Fruit fly (Drosophila melanogaster) whole organism, pupa: Measurements from ENCODE around the gene CG13946.

ENCODE experiments used
- CG10348 ChIP-seq: fragments of 200-800 bp; sonication (Bioruptor generic); IDR thresholded peaks from 2 replicates; pipeline ENCODE4 v1.3.6; 2022; ENCODE audit warnings: missing biosample characterization, missing genetic modification characterization
- CG12605 ChIP-seq: fragments of 200-800 bp; sonication (Bioruptor generic); IDR thresholded peaks from 2 replicates; pipeline ENCODE4 v1.3.6; 2022; ENCODE audit warnings: missing biosample characterization, missing genetic modification characterization
- CG13204 ChIP-seq: fragments of 200-800 bp; sonication (Bioruptor generic); optimal IDR thresholded peaks from 2 replicates; lab custom pipeline; 2018; ENCODE audit warnings: missing biosample characterization, mild to moderate bottlenecking, missing genetic modification characterization, moderate library complexity
- CG14655 ChIP-seq: fragments of 200-800 bp; sonication (Bioruptor generic); optimal IDR thresholded peaks from 3 replicates; lab custom pipeline; 2017; ENCODE audit warnings: mild to moderate bottlenecking, missing biosample characterization, missing genetic modification reagents, missing genetic modification characterization
- CG15710 ChIP-seq: fragments of 200-800 bp; sonication (Bioruptor generic); optimal IDR thresholded peaks from 2 replicates; lab custom pipeline; 2018; ENCODE audit warnings: missing biosample characterization, mild to moderate bottlenecking, missing genetic modification characterization, moderate library complexity
- CG17806 ChIP-seq: fragments of 200-800 bp; sonication (Bioruptor generic); optimal IDR thresholded peaks from 2 replicates; lab custom pipeline; 2018; ENCODE audit warnings: missing biosample characterization, mild to moderate bottlenecking, missing genetic modification characterization, moderate library complexity
- CG32121 ChIP-seq: fragments of 200-800 bp; sonication (Bioruptor generic); IDR thresholded peaks from 2 replicates; pipeline ENCODE4 v1.3.6; 2022; ENCODE audit warnings: missing biosample characterization, missing genetic modification characterization
- CG34367 ChIP-seq: fragments of 200-800 bp; sonication (Bioruptor generic); optimal IDR thresholded peaks from 2 replicates; lab custom pipeline; 2018; ENCODE audit warnings: missing biosample characterization, mild to moderate bottlenecking, missing genetic modification characterization
- CG4496 ChIP-seq: fragments of 200-800 bp; sonication (Bioruptor generic); IDR thresholded peaks from 3 replicates; pipeline ENCODE4 v1.3.6; 2022; ENCODE audit warnings: missing biosample characterization, missing genetic modification characterization
- CG8159 ChIP-seq: fragments of 200-800 bp; sonication (Bioruptor generic); optimal IDR thresholded peaks from 3 replicates; lab custom pipeline; 2018; ENCODE audit warnings: missing biosample characterization, mild to moderate bottlenecking, missing genetic modification characterization, moderate library complexity
- CG8301 ChIP-seq: fragments of 200-800 bp; sonication (Bioruptor generic); optimal IDR thresholded peaks from 2 replicates; lab custom pipeline; 2018; ENCODE audit warnings: missing biosample characterization, mild to moderate bottlenecking, missing genetic modification characterization
- CG9948 ChIP-seq: fragments of 200-800 bp; sonication (Bioruptor generic); optimal IDR thresholded peaks from 2 replicates; lab custom pipeline; 2018; ENCODE audit warnings: missing biosample characterization, mild to moderate bottlenecking, missing genetic modification characterization, moderate library complexity
- D1 ChIP-seq: fragments of 200-800 bp; sonication (Bioruptor generic); optimal IDR thresholded peaks from 2 replicates; lab custom pipeline; 2018; ENCODE audit warnings: missing biosample characterization, mild to moderate bottlenecking, missing genetic modification characterization, moderate library complexity
- EcR ChIP-seq: fragments of 200-800 bp; sonication (Bioruptor generic); optimal IDR thresholded peaks from 3 replicates; lab custom pipeline; 2019; ENCODE audit warnings: missing biosample characterization, missing genetic modification characterization, mild to moderate bottlenecking, moderate library complexity, missing genetic modification reagents
- Ets98B ChIP-seq: fragments of 200-800 bp; sonication (Bioruptor generic); IDR thresholded peaks from 2 replicates; pipeline ENCODE4 v1.3.6; 2022; ENCODE audit warnings: missing biosample characterization, missing genetic modification characterization
- Pif1A ChIP-seq: fragments of 200-800 bp; sonication (Bioruptor generic); optimal IDR thresholded peaks from 3 replicates; lab custom pipeline; 2016; ENCODE audit warnings: missing biosample characterization, missing genetic modification characterization
- Pif1B ChIP-seq: fragments of 200-800 bp; sonication (Bioruptor generic); optimal IDR thresholded peaks from 3 replicates; lab custom pipeline; 2016; ENCODE audit warnings: missing biosample characterization, missing genetic modification characterization
- Snoo ChIP-seq: fragments of 200-800 bp; sonication (Bioruptor generic); optimal IDR thresholded peaks from 3 replicates; lab custom pipeline; 2017; ENCODE audit warnings: missing biosample characterization, mild to moderate bottlenecking, missing genetic modification characterization, inconsistent platforms
- fd96Ca ChIP-seq: fragments of 200-800 bp; sonication (Bioruptor generic); IDR thresholded peaks from 3 replicates; pipeline ENCODE4 v1.3.6; 2022; ENCODE audit warnings: missing biosample characterization, missing genetic modification characterization
- gl ChIP-seq: fragments of 200-800 bp; sonication (Bioruptor generic); optimal IDR thresholded peaks from 2 replicates; lab custom pipeline; 2018; ENCODE audit warnings: missing biosample characterization, mild to moderate bottlenecking, missing genetic modification characterization
- rn ChIP-seq: fragments of 200-800 bp; sonication (Bioruptor generic); IDR thresholded peaks from 2 replicates; pipeline ENCODE4 v1.3.6; 2022; ENCODE audit warnings: missing biosample characterization, missing genetic modification characterization

CG13946 gene

DNA sequence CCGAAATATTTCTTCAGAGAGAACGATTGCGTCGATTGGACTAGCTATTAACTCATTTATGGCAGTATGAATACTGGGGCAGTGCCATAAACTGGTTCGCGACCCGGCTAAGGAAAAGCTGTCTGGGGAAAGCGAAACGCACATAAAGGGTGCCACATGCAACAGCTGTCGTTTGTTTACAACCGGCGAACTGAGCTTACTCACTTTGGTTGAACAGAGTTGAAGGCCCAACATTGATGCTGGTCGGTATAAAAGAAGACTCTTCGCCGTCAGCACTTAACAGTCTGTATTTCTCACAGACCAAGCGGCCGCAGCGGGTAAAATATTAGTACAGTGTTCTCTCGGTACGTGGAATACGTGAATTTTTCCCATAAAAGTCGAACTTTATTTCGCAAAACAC is 30.6 kb upstream of the CG13946 start:
- no peak for TF ChIP-seq CG8159
- TF ChIP-seq CG15710 (tag; lab: Kevin White, UChicago): no peak
- TF ChIP-seq fd96Ca: peak; percentile 31; the same call in 1 of the 3 replicates
- no peak for TF ChIP-seq D1
- TF ChIP-seq Ets98B (GFP tag; lab: Robert Waterston, UW): no peak; the same call in 1 of the 2 replicates
- peak; percentile 35 for TF ChIP-seq CG14655 (GFP tag; lab: Kevin White, UChicago)
- no peak for TF ChIP-seq CG13204 (GFP tag; lab: Kevin White, UChicago)
- TF ChIP-seq rn (GFP tag; lab: Robert Waterston, UW): no peak
- TF ChIP-seq CG4496 (GFP tag; lab: Robert Waterston, UW): peak; percentile 35; the same call in 1 of the 3 replicates
- no peak for TF ChIP-seq EcR (GFP tag; lab: Kevin White, UChicago)
- TF ChIP-seq Pif1B (GFP tag; lab: Kevin White, UChicago): no peak
- TF ChIP-seq Pif1A (GFP tag; lab: Kevin White, UChicago): no peak
- no peak for TF ChIP-seq CG17806 (tag; lab: Kevin White, UChicago)
- TF ChIP-seq CG9948 (tag; lab: Kevin White, UChicago): no peak
- no peak for TF ChIP-seq gl
- no peak for TF ChIP-seq CG10348 (GFP tag; lab: Robert Waterston, UW)
- TF ChIP-seq CG12605: 0 out of 2 replicates have a peak, but pooled peaks have one; percentile 22
- TF ChIP-seq CG34367 (tag; lab: Kevin White, UChicago): no peak
- 0 out of 2 replicates have a peak, but pooled peaks have one; percentile 17 for TF ChIP-seq CG32121 (GFP tag; lab: Robert Waterston, UW)
- no peak for TF ChIP-seq Snoo (tag; lab: Kevin White, UChicago)
- TF ChIP-seq CG8301 (tag; lab: Kevin White, UChicago): peak; percentile 6

DNA sequence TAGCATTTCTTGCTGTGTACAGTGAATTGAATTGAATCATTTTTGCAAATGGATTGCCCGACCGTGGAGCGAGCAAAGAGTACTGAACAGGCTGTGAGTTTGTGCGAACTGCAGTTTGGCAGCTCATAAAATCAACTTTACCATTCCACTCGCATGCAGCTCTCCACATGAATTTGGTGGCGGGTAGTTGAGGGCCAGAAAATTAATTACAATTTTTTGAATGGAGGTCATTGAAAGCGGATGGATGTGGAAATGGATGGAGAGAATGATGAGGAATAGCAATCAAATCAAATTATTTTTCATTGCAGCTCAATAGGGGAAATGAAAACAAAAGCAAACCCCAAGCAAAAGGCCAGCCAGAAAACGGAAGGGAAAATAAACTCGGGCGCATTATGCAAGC is 26.7 kb upstream of the CG13946 start, which contains the start of gene GABA-B-R3:
Gene GABA-B-R3, plus strand, starts transcription at position 301 of the 400 bp plus-strand sequence.
- TF ChIP-seq CG9948 (tag; lab: Kevin White, UChicago) (no peak), rn (GFP tag; lab: Robert Waterston, UW) (no peak), CG4496 (GFP tag; lab: Robert Waterston, UW) (no peak), CG10348 (GFP tag; lab: Robert Waterston, UW) (no peak), D1 (no peak), CG8301 (tag; lab: Kevin White, UChicago) (no peak), Pif1A (GFP tag; lab: Kevin White, UChicago) (no peak), CG14655 (GFP tag; lab: Kevin White, UChicago) (no peak), CG13204 (GFP tag; lab: Kevin White, UChicago) (no peak), CG34367 (tag; lab: Kevin White, UChicago) (no peak), CG15710 (tag; lab: Kevin White, UChicago) (no peak), Ets98B (GFP tag; lab: Robert Waterston, UW) (no peak), EcR (GFP tag; lab: Kevin White, UChicago) (no peak), CG32121 (GFP tag; lab: Robert Waterston, UW) (no peak), Pif1B (GFP tag; lab: Kevin White, UChicago) (no peak), CG12605 (no peak)

DNA sequence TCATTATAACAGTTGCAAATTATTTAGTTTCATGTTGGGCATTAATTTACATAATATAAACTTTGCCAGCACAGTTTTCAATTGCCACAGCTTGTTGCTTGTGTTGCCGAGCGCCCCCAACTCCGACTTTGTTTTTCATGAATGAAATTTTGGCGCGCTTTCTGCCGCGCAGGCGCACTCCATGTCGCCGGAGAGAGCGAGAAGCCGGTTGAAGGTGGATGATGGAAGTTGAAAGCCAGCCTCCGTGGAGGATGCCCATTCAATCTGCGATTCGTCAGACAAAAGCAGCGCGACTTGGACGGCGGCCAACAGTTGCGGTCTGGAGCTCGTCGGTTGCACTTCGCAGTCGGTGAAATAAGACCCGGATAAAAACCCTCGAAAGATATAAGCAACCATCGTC is 26.0 kb upstream of the CG13946 start:
- TF ChIP-seq CG4496 (GFP tag; lab: Robert Waterston, UW): 0 out of 3 replicates have a peak, but pooled peaks have one; percentile 18
- no peak for TF ChIP-seq Ets98B (GFP tag; lab: Robert Waterston, UW)
- TF ChIP-seq CG13204 (GFP tag; lab: Kevin White, UChicago): no peak
- TF ChIP-seq CG8301 (tag; lab: Kevin White, UChicago): no peak

DNA sequence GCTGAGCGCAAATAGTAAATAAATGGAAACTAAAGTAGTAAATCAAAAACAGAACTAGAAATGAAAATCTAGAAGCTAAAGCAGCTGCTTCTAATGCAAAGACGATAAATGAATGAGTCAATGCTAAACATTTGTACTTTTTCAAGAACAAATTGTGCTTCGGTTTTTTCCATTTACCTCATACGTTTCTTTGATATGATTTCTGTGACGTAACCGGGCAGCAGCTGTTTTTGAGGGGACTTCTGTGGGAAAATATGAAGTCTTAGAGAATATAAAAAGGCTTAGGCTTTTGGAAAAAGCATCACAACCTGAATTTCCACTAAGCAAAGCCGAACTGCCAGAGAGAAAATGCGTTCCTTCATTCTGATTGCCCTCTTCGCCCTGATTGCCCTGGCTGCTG is 3.1 kb upstream of the CG13946 start, which contains the start of gene CG12506:
Gene CG12506, plus strand, starts transcription at position 301 of the 400 bp plus-strand sequence.
- TF ChIP-seq CG34367 (tag; lab: Kevin White, UChicago): no peak
- TF ChIP-seq CG17806 (tag; lab: Kevin White, UChicago): no peak
- TF ChIP-seq rn (GFP tag; lab: Robert Waterston, UW): no peak
- no peak for TF ChIP-seq Pif1B (GFP tag; lab: Kevin White, UChicago)
- no peak for TF ChIP-seq CG13204 (GFP tag; lab: Kevin White, UChicago)
- no peak for TF ChIP-seq CG14655 (GFP tag; lab: Kevin White, UChicago)
- no peak for TF ChIP-seq CG8301 (tag; lab: Kevin White, UChicago)
- no peak for TF ChIP-seq Pif1A (GFP tag; lab: Kevin White, UChicago)

DNA sequence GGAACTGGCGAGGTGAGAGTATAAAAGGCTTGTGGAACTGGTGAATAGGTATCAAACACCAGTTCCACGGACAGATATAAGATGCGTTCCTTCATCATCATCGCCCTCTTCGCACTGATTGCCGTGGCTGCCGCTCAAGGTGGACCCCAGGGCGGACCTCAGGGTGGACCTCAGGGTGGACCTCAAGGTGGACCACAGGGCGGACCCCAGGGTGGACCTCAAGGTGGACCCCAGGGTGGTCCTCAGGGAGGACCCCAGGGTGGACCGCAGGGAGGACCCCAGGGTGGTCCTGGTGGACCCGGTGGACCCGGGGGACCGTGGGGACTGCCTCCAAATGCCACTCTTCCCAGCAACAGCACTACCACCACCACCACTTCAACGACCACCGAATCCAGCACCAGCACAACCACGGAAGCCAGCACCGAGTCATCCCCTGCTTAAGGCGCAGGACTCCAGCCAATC is 2.8 kb downstream of the CG13946 start, which contains the start of gene CG13947:
Gene CG13947, plus strand, starts transcription at position 51 of the 462 bp plus-strand sequence.
- TF ChIP-seq CG4496 (GFP tag; lab: Robert Waterston, UW): no peak
- TF ChIP-seq fd96Ca: no peak
- no peak for TF ChIP-seq D1
- TF ChIP-seq CG14655 (GFP tag; lab: Kevin White, UChicago): no peak
- TF ChIP-seq CG8301 (tag; lab: Kevin White, UChicago): no peak
- no peak for TF ChIP-seq Snoo (tag; lab: Kevin White, UChicago)
- no peak for TF ChIP-seq CG32121 (GFP tag; lab: Robert Waterston, UW)
- TF ChIP-seq CG15710 (tag; lab: Kevin White, UChicago): no peak
- no peak for TF ChIP-seq Pif1B (GFP tag; lab: Kevin White, UChicago)
- no peak for TF ChIP-seq CG34367 (tag; lab: Kevin White, UChicago)
- TF ChIP-seq Ets98B (GFP tag; lab: Robert Waterston, UW): no peak
- no peak for TF ChIP-seq rn (GFP tag; lab: Robert Waterston, UW)
- TF ChIP-seq Pif1A (GFP tag; lab: Kevin White, UChicago): no peak
- no peak for TF ChIP-seq CG12605
- TF ChIP-seq gl: no peak
- TF ChIP-seq CG9948 (tag; lab: Kevin White, UChicago): no peak
- TF ChIP-seq EcR (GFP tag; lab: Kevin White, UChicago): no peak
